Worm (Caenorhabditis elegans): ENCODE results near the gene spt-5.

- no peak for TF ChIP-seq dao-5 (tag; optimal IDR thresholded peaks at IDR 0.05)
- TF ChIP-seq him-1 (tag; optimal IDR thresholded peaks at IDR 0.05): no peak
- TF ChIP-seq W03F9.2 (tag; optimal IDR thresholded peaks at IDR 0.05): no peak
These were observed 46.1 kb upstream of the spt-5 start for ce11 chrIV:12005090-12005770.
